Worm (Caenorhabditis elegans) whole organism, young adult: ENCODE results near the gene clec-54.
A peak's percentile ranks its signal among the peaks of the same experiment; 100 is the strongest.

Experiments
- B0336.3 ChIP-seq: fragments of 200-800 bp; sonication (Bioruptor generic); IDR thresholded peaks from 2 replicates; pipeline ENCODE4 v1.3.6; 2022; ENCODE audit warnings: missing genetic modification characterization, missing compliant biosample characterization
- C06A6.2 ChIP-seq: fragments of 200-800 bp; sonication (Bioruptor generic); conservative IDR thresholded peaks from 2 replicates; pipeline ENCODE4 v1.3.6; 2022; ENCODE audit warnings: missing genetic modification characterization, missing compliant biosample characterization
- C17E4.6 ChIP-seq: fragments of 200-800 bp; sonication (Bioruptor generic); IDR thresholded peaks from 2 replicates; pipeline ENCODE4 v1.3.6; 2022; ENCODE audit warnings: missing genetic modification reagents, missing genetic modification characterization, missing compliant biosample characterization
- D2030.7 ChIP-seq: fragments of 200-800 bp; sonication (Bioruptor generic); IDR thresholded peaks from 2 replicates; pipeline ENCODE4 v1.3.6; 2022; ENCODE audit warnings: missing genetic modification reagents, missing genetic modification characterization, missing compliant biosample characterization
- F10E7.11 ChIP-seq: sonication (generic microtip); optimal IDR thresholded peaks from 2 replicates; lab custom pipeline; 2017; ENCODE audit warnings: mild to moderate bottlenecking, missing genetic modification characterization, moderate library complexity, missing compliant biosample characterization
- F37B4.10 ChIP-seq: fragments of 200-800 bp; sonication (Bioruptor generic); IDR thresholded peaks from 2 replicates; pipeline ENCODE4 v1.3.6; 2022; ENCODE audit warnings: missing genetic modification characterization, missing compliant biosample characterization
- F57A8.1 ChIP-seq: fragments of 200-800 bp; sonication (Bioruptor generic); optimal IDR thresholded peaks from 2 replicates; lab custom pipeline; 2018; ENCODE audit warnings: mild to moderate bottlenecking, missing genetic modification characterization, moderate library complexity, missing compliant biosample characterization
- K12H6.12 ChIP-seq: fragments of 200-800 bp; sonication (Bioruptor generic); optimal IDR thresholded peaks from 2 replicates; lab custom pipeline; 2018; ENCODE audit warnings: mild to moderate bottlenecking, missing genetic modification characterization, missing compliant biosample characterization
- Y56A3A.18 ChIP-seq: fragments of 200-800 bp; sonication (Bioruptor generic); IDR thresholded peaks from 2 replicates; pipeline ENCODE4 v1.3.6; 2022; ENCODE audit warnings: missing genetic modification reagents, missing genetic modification characterization, missing compliant biosample characterization
- akir-1 ChIP-seq: fragments of 200-800 bp; sonication (Bioruptor generic); optimal IDR thresholded peaks from 2 replicates; lab custom pipeline; 2018; ENCODE audit warnings: mild to moderate bottlenecking, missing genetic modification characterization, moderate library complexity, missing compliant biosample characterization
- attf-5 ChIP-seq: fragments of 200-800 bp; sonication (Bioruptor generic); optimal IDR thresholded peaks from 2 replicates; lab custom pipeline; 2018; ENCODE audit warnings: mild to moderate bottlenecking, missing genetic modification characterization, missing compliant biosample characterization
- attf-6 ChIP-seq: fragments of 200-800 bp; sonication (Bioruptor generic); IDR thresholded peaks from 2 replicates; pipeline ENCODE4 v1.3.6; 2022; ENCODE audit warnings: missing genetic modification reagents, missing genetic modification characterization, missing compliant biosample characterization
- bed-1 ChIP-seq: fragments of 200-800 bp; sonication (Bioruptor generic); IDR thresholded peaks from 2 replicates; pipeline ENCODE4 v1.3.6; 2022; ENCODE audit warnings: missing genetic modification reagents, missing genetic modification characterization, missing compliant biosample characterization
- dox-1 ChIP-seq: fragments of 200-800 bp; sonication (Bioruptor generic); IDR thresholded peaks from 2 replicates; pipeline ENCODE4 v1.3.6; 2022; ENCODE audit warnings: missing genetic modification reagents, missing genetic modification characterization, missing compliant biosample characterization
- efl-1 ChIP-seq: fragments of 150-350 bp; optimal IDR thresholded peaks from 2 replicates; lab custom pipeline; 2014; ENCODE audit warnings: missing biosample characterization, missing genetic modification reagents, missing genetic modification characterization
- egl-18 ChIP-seq: fragments of 200-800 bp; sonication (Bioruptor generic); IDR thresholded peaks from 2 replicates; pipeline ENCODE4 v1.3.6; 2022; ENCODE audit warnings: missing genetic modification reagents, missing genetic modification characterization, missing compliant biosample characterization
- hlh-26 ChIP-seq: fragments of 200-800 bp; sonication (Bioruptor generic); conservative IDR thresholded peaks from 2 replicates; pipeline ENCODE4 v1.3.6; 2022; ENCODE audit warnings: missing genetic modification reagents, missing genetic modification characterization, missing compliant biosample characterization
- hmg-1.2 ChIP-seq: fragments of 200-800 bp; sonication (Bioruptor generic); IDR thresholded peaks from 2 replicates; pipeline ENCODE4 v1.3.6; 2022; ENCODE audit warnings: missing genetic modification reagents, missing genetic modification characterization, missing compliant biosample characterization
- lag-1 ChIP-seq: fragments of 200-800 bp; sonication (Bioruptor generic); IDR thresholded peaks from 2 replicates; pipeline ENCODE4 v1.3.6; 2022; ENCODE audit warnings: missing genetic modification reagents, missing genetic modification characterization, missing compliant biosample characterization
- lin-26 ChIP-seq: fragments of 200-800 bp; sonication (Bioruptor generic); IDR thresholded peaks from 2 replicates; pipeline ENCODE4 v1.3.6; 2022; ENCODE audit warnings: missing genetic modification reagents, missing genetic modification characterization, missing compliant biosample characterization
- mel-28 ChIP-seq: sonication (generic microtip); optimal IDR thresholded peaks from 2 replicates; lab custom pipeline; 2016; ENCODE audit warnings: borderline replicate concordance, mild to moderate bottlenecking, missing genetic modification characterization, missing compliant biosample characterization
- mxl-1 ChIP-seq: sonication (generic microtip); optimal IDR thresholded peaks from 2 replicates; lab custom pipeline; 2016; ENCODE audit warnings: missing genetic modification characterization, missing compliant biosample characterization
- nhr-80 ChIP-seq: sonication (generic microtip); optimal IDR thresholded peaks from 2 replicates; lab custom pipeline; 2016; ENCODE audit warnings: missing genetic modification characterization, missing compliant biosample characterization
- repo-1 ChIP-seq: sonication (generic microtip); optimal IDR thresholded peaks from 2 replicates; lab custom pipeline; 2017; ENCODE audit warnings: mild to moderate bottlenecking, missing genetic modification characterization, missing compliant biosample characterization
- snpc-1.3 ChIP-seq: sonication (generic microtip); optimal IDR thresholded peaks from 2 replicates; lab custom pipeline; 2017; ENCODE audit warnings: missing genetic modification characterization, mild to moderate bottlenecking, missing compliant biosample characterization, antibody characterized with exemption, moderate library complexity, missing genotype, missing genetic modification reagents; ENCODE audit not compliant: insufficient read depth
- tbp1 ChIP-seq: fragments of 200-800 bp; sonication (Bioruptor generic); optimal IDR thresholded peaks from 2 replicates; lab custom pipeline; 2018; ENCODE audit warnings: mild to moderate bottlenecking, missing genetic modification characterization, missing compliant biosample characterization
- xnd-1 ChIP-seq: sonication (generic microtip); optimal IDR thresholded peaks from 2 replicates; lab custom pipeline; 2016; ENCODE audit warnings: missing genotype, missing genetic modification reagents, missing genetic modification characterization, missing compliant biosample characterization
- zim-3 ChIP-seq: sonication (generic microtip); optimal IDR thresholded peaks from 2 replicates; lab custom pipeline; 2017; ENCODE audit warnings: mild to moderate bottlenecking, missing genetic modification characterization, moderate library complexity, missing compliant biosample characterization
- ztf-3 ChIP-seq: fragments of 200-800 bp; sonication (Bioruptor generic); optimal IDR thresholded peaks from 2 replicates; lab custom pipeline; 2018; ENCODE audit warnings: mild to moderate bottlenecking, missing genetic modification characterization, missing compliant biosample characterization
- ztf-6 ChIP-seq: fragments of 200-800 bp; sonication (Bioruptor generic); IDR thresholded peaks from 2 replicates; pipeline ENCODE4 v1.3.6; 2022; ENCODE audit warnings: missing genetic modification reagents, missing genetic modification characterization, missing compliant biosample characterization

The clec-54 gene

ce11 chrV:14496446-14496845, 19.7 kb downstream of the clec-54 start:
- TF ChIP-seq Y56A3A.18 (GFP tag; lab: Robert Waterston, UW) (0 out of 2 replicates have a peak, but pooled peaks have one; percentile 36), B0336.3 (GFP tag; lab: Robert Waterston, UW) (no peak)

ce11 chrV:14498204-14498603, 21.5 kb downstream of the clec-54 start:
- TF ChIP-seq mel-28 (tag; lab: Kevin White, UChicago), result no peak
- TF ChIP-seq efl-1 (GFP tag; lab: Kevin White, UChicago), result no peak
- no peak for TF ChIP-seq C06A6.2 (GFP tag; lab: Robert Waterston, UW)
- no peak for TF ChIP-seq F10E7.11 (tag; lab: Kevin White, UChicago)
- no peak for TF ChIP-seq K12H6.12 (tag; lab: Kevin White, UChicago)
- no peak for TF ChIP-seq ztf-6 (GFP tag; lab: Robert Waterston, UW)
- no peak for TF ChIP-seq bed-1
- no peak for TF ChIP-seq tbp1 (GFP tag; lab: Kevin White, UChicago)
- TF ChIP-seq akir-1 (GFP tag; lab: Kevin White, UChicago), result no peak
- TF ChIP-seq D2030.7 (GFP tag; lab: Robert Waterston, UW), result no peak
- TF ChIP-seq snpc-1.3 (tag; lab: Kevin White, UChicago), result no peak
- TF ChIP-seq F57A8.1 (GFP tag; lab: Kevin White, UChicago), result no peak
- TF ChIP-seq C17E4.6 (GFP tag; lab: Robert Waterston, UW), result no peak
- no peak for TF ChIP-seq zim-3 (tag; lab: Kevin White, UChicago)
- TF ChIP-seq B0336.3 (GFP tag; lab: Robert Waterston, UW), result no peak
- no peak for TF ChIP-seq attf-6 (GFP tag; lab: Robert Waterston, UW)

ce11 chrV:14499074-14499864, 22.6 kb downstream of the clec-54 start:
- TF ChIP-seq dox-1 (GFP tag; lab: Robert Waterston, UW) (peak; percentile 51; the same call in 1 of the 2 replicates), Y56A3A.18 (GFP tag; lab: Robert Waterston, UW) (no peak), nhr-80 (tag; lab: Kevin White, UChicago) (peak; percentile 21), lin-26 (GFP tag; lab: Robert Waterston, UW) (peak; percentile 30; the same call in 1 of the 2 replicates)

ce11 chrV:14500554-14500953, 23.9 kb downstream of the clec-54 start:
- no peak for TF ChIP-seq egl-18 (GFP tag; lab: Robert Waterston, UW)
- TF ChIP-seq hlh-26 (GFP tag; lab: Robert Waterston, UW), result no peak
- TF ChIP-seq efl-1 (GFP tag; lab: Kevin White, UChicago), result peak; percentile 14
- no peak for TF ChIP-seq mxl-1 (tag; lab: Kevin White, UChicago)
- no peak for TF ChIP-seq attf-5 (GFP tag; lab: Kevin White, UChicago)
- peak; percentile 71 for TF ChIP-seq hmg-1.2
- TF ChIP-seq ztf-3, result no peak
- no peak for TF ChIP-seq repo-1 (tag; lab: Kevin White, UChicago)
- TF ChIP-seq lag-1 (GFP tag; lab: Robert Waterston, UW), result no peak

ce11 chrV:14501136-14501535, 24.4 kb downstream of the clec-54 start, which contains the start of gene R02D5.24:
Gene R02D5.24 (plus strand): TSS chrV:14501340.
- no peak for TF ChIP-seq xnd-1 (tag; lab: Kevin White, UChicago)
- TF ChIP-seq F37B4.10, result 0 out of 2 replicates have a peak, but pooled peaks have one; percentile 40
